Fruit fly (Drosophila melanogaster) whole organism, embryonic: Measurements from ENCODE around the gene bor.

Experiments
- ATbp ChIP-seq: fragments of 200-800 bp; sonication (Bioruptor generic); optimal IDR thresholded peaks from 2 replicates; lab custom pipeline; 2017; ENCODE audit warnings: missing biosample characterization, mild to moderate bottlenecking, missing genetic modification characterization, missing genetic modification reagents
- B-H1 ChIP-seq: fragments of 200-800 bp; sonication (Bioruptor generic); IDR thresholded peaks from 3 replicates; pipeline ENCODE4 v1.3.6; 2022; ENCODE audit warnings: missing biosample characterization, missing genetic modification characterization
- CG10462 ChIP-seq: fragments of 200-800 bp; sonication (Bioruptor generic); optimal IDR thresholded peaks from 2 replicates; lab custom pipeline; 2016; ENCODE audit warnings: missing biosample characterization, missing genetic modification characterization
- CG11504 ChIP-seq: fragments of 200-800 bp; sonication (Bioruptor generic); optimal IDR thresholded peaks from 3 replicates; lab custom pipeline; 2019; ENCODE audit warnings: missing biosample characterization, mild to moderate bottlenecking, missing genetic modification characterization, moderate library complexity
- CG11560 ChIP-seq: fragments of 200-800 bp; sonication (Bioruptor generic); IDR thresholded peaks from 3 replicates; pipeline ENCODE4 v1.3.6; 2022; ENCODE audit warnings: missing biosample characterization, missing genetic modification characterization
- CG12071 ChIP-seq: fragments of 200-800 bp; sonication (Bioruptor generic); optimal IDR thresholded peaks from 3 replicates; lab custom pipeline; 2018; ENCODE audit warnings: missing biosample characterization, mild to moderate bottlenecking, missing genetic modification characterization
- CG1233 ChIP-seq: fragments of 200-800 bp; sonication (Bioruptor generic); optimal IDR thresholded peaks from 4 replicates; lab custom pipeline; 2018; ENCODE audit warnings: missing biosample characterization, mild to moderate bottlenecking, missing genetic modification characterization
- CG12942 ChIP-seq: fragments of 200-800 bp; sonication (Bioruptor generic); optimal IDR thresholded peaks from 3 replicates; lab custom pipeline; 2016; ENCODE audit warnings: missing biosample characterization, missing genetic modification characterization
- CG13296 ChIP-seq: fragments of 200-800 bp; sonication (Bioruptor generic); optimal IDR thresholded peaks from 3 replicates; lab custom pipeline; 2018; ENCODE audit warnings: missing biosample characterization, mild to moderate bottlenecking, missing genetic modification characterization
- CG15073 ChIP-seq: fragments of 200-800 bp; sonication (Bioruptor generic); optimal IDR thresholded peaks from 2 replicates; lab custom pipeline; 2016; ENCODE audit warnings: missing biosample characterization, missing genetic modification characterization
- CG1529 ChIP-seq: fragments of 200-800 bp; sonication (Bioruptor generic); optimal IDR thresholded peaks from 3 replicates; lab custom pipeline; 2018; ENCODE audit warnings: missing biosample characterization, missing genetic modification characterization
- CG15514 ChIP-seq: fragments of 200-800 bp; sonication (Bioruptor generic); optimal IDR thresholded peaks from 3 replicates; lab custom pipeline; 2017; ENCODE audit warnings: missing biosample characterization, missing genetic modification characterization, mild to moderate bottlenecking, moderate library complexity, missing genetic modification reagents
- CG17568 ChIP-seq: fragments of 200-800 bp; sonication (Bioruptor generic); optimal IDR thresholded peaks from 2 replicates; lab custom pipeline; 2018; ENCODE audit warnings: missing biosample characterization, mild to moderate bottlenecking, missing genetic modification characterization, moderate library complexity
- CG18599 ChIP-seq: fragments of 200-800 bp; sonication (Bioruptor generic); optimal IDR thresholded peaks from 3 replicates; lab custom pipeline; 2017; ENCODE audit warnings: missing biosample characterization, missing genetic modification characterization, mild to moderate bottlenecking, moderate library complexity, missing genetic modification reagents
- CG18764 ChIP-seq: fragments of 200-800 bp; sonication (Bioruptor generic); optimal IDR thresholded peaks from 3 replicates; lab custom pipeline; 2016; ENCODE audit warnings: missing biosample characterization, missing genetic modification characterization
- CG2202 ChIP-seq: fragments of 200-800 bp; sonication (Bioruptor generic); optimal IDR thresholded peaks from 2 replicates; lab custom pipeline; 2018; ENCODE audit warnings: missing biosample characterization, mild to moderate bottlenecking, missing genetic modification characterization
- CG2875 ChIP-seq: fragments of 200-800 bp; sonication (Bioruptor generic); optimal IDR thresholded peaks from 2 replicates; lab custom pipeline; 2017; ENCODE audit warnings: missing biosample characterization, mild to moderate bottlenecking, missing genetic modification characterization, missing genetic modification reagents
- CG32532 ChIP-seq: fragments of 200-800 bp; sonication (Bioruptor generic); IDR thresholded peaks from 2 replicates; pipeline ENCODE4 v1.3.6; 2022; ENCODE audit warnings: missing biosample characterization, missing genetic modification characterization
- CG5180 ChIP-seq: fragments of 200-800 bp; sonication (Bioruptor generic); optimal IDR thresholded peaks from 3 replicates; lab custom pipeline; 2017; ENCODE audit warnings: missing biosample characterization, missing genetic modification characterization, mild to moderate bottlenecking, moderate library complexity, missing genetic modification reagents
- CG6175 ChIP-seq: fragments of 200-800 bp; sonication (Bioruptor generic); IDR thresholded peaks from 3 replicates; pipeline ENCODE4 v1.3.6; 2022; ENCODE audit warnings: missing biosample characterization, missing genetic modification characterization
- CG8478 ChIP-seq: fragments of >200 bp; optimal IDR thresholded peaks from 2 replicates; lab custom pipeline; 2018
- CHES-1-like ChIP-seq: fragments of 200-800 bp; sonication (Bioruptor generic); optimal IDR thresholded peaks from 2 replicates; lab custom pipeline; 2016; ENCODE audit warnings: missing biosample characterization, missing genetic modification characterization
- CkIIα-i1 ChIP-seq: fragments of 200-800 bp; sonication (Bioruptor generic); IDR thresholded peaks from 2 replicates; pipeline ENCODE4 v1.3.6; 2022; ENCODE audit warnings: missing biosample characterization, missing genetic modification characterization
- CoRest ChIP-seq: fragments of 200-800 bp; sonication (Bioruptor generic); optimal IDR thresholded peaks from 3 replicates; lab custom pipeline; 2018; ENCODE audit warnings: missing biosample characterization, mild to moderate bottlenecking, missing genetic modification characterization, moderate library complexity
- Gug ChIP-seq: fragments of 200-800 bp; sonication (Bioruptor generic); IDR thresholded peaks from 4 replicates; pipeline ENCODE4 v1.3.6; 2022; ENCODE audit warnings: missing biosample characterization, missing genetic modification characterization
- Jarid2 ChIP-seq: fragments of 200-800 bp; sonication (Bioruptor generic); optimal IDR thresholded peaks from 3 replicates; lab custom pipeline; 2017; ENCODE audit warnings: mild to moderate bottlenecking, missing biosample characterization, missing genetic modification reagents, missing genetic modification characterization
- Nf-YC ChIP-seq: fragments of 200-800 bp; optimal IDR thresholded peaks from 3 replicates; lab custom pipeline; 2019; ENCODE audit warnings: missing biosample characterization, mild to moderate bottlenecking, missing genetic modification characterization, moderate library complexity
- Rfx ChIP-seq: fragments of 200-800 bp; sonication (Bioruptor generic); IDR thresholded peaks from 2 replicates; pipeline ENCODE4 v1.3.6; 2022; ENCODE audit warnings: missing biosample characterization, missing genetic modification characterization
- Tbp ChIP-seq: fragments of >200 bp; optimal IDR thresholded peaks from 2 replicates; lab custom pipeline; 2018; ENCODE audit warnings: missing biosample characterization, missing genetic modification characterization
- az2 ChIP-seq: fragments of 200-800 bp; sonication (Bioruptor generic); optimal IDR thresholded peaks from 3 replicates; lab custom pipeline; 2016; ENCODE audit warnings: missing biosample characterization, missing genetic modification characterization
- bab2 ChIP-seq: fragments of 200-800 bp; sonication (Bioruptor generic); optimal IDR thresholded peaks from 2 replicates; lab custom pipeline; 2016; ENCODE audit warnings: missing biosample characterization, missing genetic modification characterization
- bbx ChIP-seq: fragments of 200-800 bp; sonication (Bioruptor generic); IDR thresholded peaks from 2 replicates; pipeline ENCODE4 v1.3.6; 2022; ENCODE audit warnings: missing biosample characterization, missing genetic modification characterization; ENCODE audit not compliant: partially characterized antibody
- btn ChIP-seq: fragments of 200-800 bp; sonication (Bioruptor generic); optimal IDR thresholded peaks from 2 replicates; lab custom pipeline; 2016; ENCODE audit warnings: missing biosample characterization, missing genetic modification characterization
- cas ChIP-seq: fragments of 200-800 bp; sonication (Bioruptor generic); IDR thresholded peaks from 2 replicates; pipeline ENCODE4 v1.3.6; 2022; ENCODE audit warnings: missing biosample characterization, missing genetic modification characterization
- chif ChIP-seq, 2 experiments: fragments of 200-800 bp; sonication (Bioruptor generic); optimal IDR thresholded peaks; 3 replicates each; lab custom pipeline; 2016; ENCODE audit warnings: missing biosample characterization in 2 of 2, missing genetic modification characterization in 2 of 2
- cwo ChIP-seq: fragments of 200-800 bp; sonication (Bioruptor generic); optimal IDR thresholded peaks from 3 replicates; lab custom pipeline; 2017; ENCODE audit warnings: missing biosample characterization, missing genetic modification characterization, mild to moderate bottlenecking, moderate library complexity, missing genetic modification reagents
- dimm ChIP-seq: fragments of 200-800 bp; sonication (Bioruptor generic); IDR thresholded peaks from 2 replicates; pipeline ENCODE4 v1.3.6; 2022; ENCODE audit warnings: missing biosample characterization, missing genetic modification characterization
- fu2 ChIP-seq: fragments of 200-800 bp; sonication (Bioruptor generic); optimal IDR thresholded peaks from 2 replicates; lab custom pipeline; 2016; ENCODE audit warnings: missing biosample characterization, missing genetic modification characterization
- gfzf ChIP-seq: fragments of 200-800 bp; sonication (Bioruptor generic); optimal IDR thresholded peaks from 2 replicates; lab custom pipeline; 2016; ENCODE audit warnings: missing biosample characterization, mild to moderate bottlenecking, missing genetic modification characterization, moderate library complexity
- lilli ChIP-seq: fragments of 200-800 bp; sonication (Bioruptor generic); optimal IDR thresholded peaks from 3 replicates; lab custom pipeline; 2016; ENCODE audit warnings: missing biosample characterization, missing genetic modification characterization
- lmd ChIP-seq: fragments of 200-800 bp; sonication (Bioruptor generic); IDR thresholded peaks from 2 replicates; pipeline ENCODE4 v1.3.6; 2022; ENCODE audit warnings: missing biosample characterization, missing genetic modification characterization
- mam ChIP-seq: fragments of 200-800 bp; sonication (Bioruptor generic); optimal IDR thresholded peaks from 3 replicates; lab custom pipeline; 2016; ENCODE audit warnings: missing biosample characterization, missing genetic modification characterization
- mirr ChIP-seq: fragments of 200-800 bp; sonication (Bioruptor generic); optimal IDR thresholded peaks from 3 replicates; lab custom pipeline; 2018; ENCODE audit warnings: missing biosample characterization, mild to moderate bottlenecking, missing genetic modification characterization
- pnt ChIP-seq: fragments of 200-800 bp; sonication (Bioruptor generic); optimal IDR thresholded peaks from 3 replicates; lab custom pipeline; 2016; ENCODE audit warnings: missing biosample characterization, missing genetic modification characterization
- prd ChIP-seq, 3 experiments: fragments of >200 bp in 2 of 3; fragments of 200-800 bp in 1 of 3; sonication (Bioruptor generic) in 1 of 3; optimal IDR thresholded peaks in 2 of 3; IDR thresholded peaks in 1 of 3; 2 replicates in 2 of 3; 3 replicates in 1 of 3; pipeline versions ENCODE4 v1.3.6 to Lab custom; 2017 to 2022; ENCODE audit warnings: missing biosample characterization in 1 of 3, missing genetic modification characterization in 1 of 3
- shn ChIP-seq: fragments of 200-800 bp; sonication (Bioruptor generic); optimal IDR thresholded peaks from 3 replicates; lab custom pipeline; 2016; ENCODE audit warnings: missing biosample characterization, missing genetic modification characterization
- sim ChIP-seq: fragments of 200-800 bp; sonication (Bioruptor generic); IDR thresholded peaks from 2 replicates; pipeline ENCODE4 v1.3.6; 2022; ENCODE audit warnings: missing biosample characterization, missing genetic modification characterization
- slbo ChIP-seq: fragments of 200-800 bp; sonication (Bioruptor generic); IDR thresholded peaks from 2 replicates; pipeline ENCODE4 v1.3.6; 2022; ENCODE audit warnings: missing biosample characterization, missing genetic modification characterization
- sqz ChIP-seq: fragments of 200-800 bp; sonication (Bioruptor generic); optimal IDR thresholded peaks from 3 replicates; lab custom pipeline; 2018; ENCODE audit warnings: missing biosample characterization, mild to moderate bottlenecking, missing genetic modification characterization
- tio ChIP-seq: fragments of 200-800 bp; sonication (Bioruptor generic); optimal IDR thresholded peaks from 2 replicates; lab custom pipeline; 2017; ENCODE audit warnings: missing biosample characterization, missing genetic modification characterization, inconsistent platforms
- ttk ChIP-seq: fragments of 200-800 bp; sonication (Bioruptor generic); IDR thresholded peaks from 2 replicates; pipeline ENCODE4 v2.1.2; 2022; ENCODE audit warnings: missing biosample characterization, missing genetic modification characterization

bor gene

dm6 chr3R:16230080-16230670, 33.7 kb downstream of the bor start (continued):
- TF ChIP-seq bab2 (GFP tag; lab: Kevin White, UChicago) (no peak), ttk (GFP tag; lab: Robert Waterston, UW) (no peak), Rfx (GFP tag; lab: Robert Waterston, UW) (no peak), CG15073 (GFP tag; lab: Kevin White, UChicago) (no peak), CG12942 (GFP tag; lab: Kevin White, UChicago) (no peak), dimm (GFP tag; lab: Robert Waterston, UW) (no peak), cwo (GFP tag; lab: Kevin White, UChicago) (peak; percentile 86), CG6175 (no peak), CG8478 (lab: Kevin White, UChicago) (no peak), sqz (GFP tag; lab: Kevin White, UChicago) (peak; percentile 46), prd (optimal IDR thresholded peaks at IDR 0.05; lab: Kevin White, UChicago) (no peak), prd (GFP tag; IDR thresholded peaks at IDR 0.05; lab: Robert Waterston, UW) (no peak), CG11504 (tag; lab: Kevin White, UChicago) (no peak), CG18764 (GFP tag; lab: Kevin White, UChicago) (no peak), slbo (GFP tag; lab: Robert Waterston, UW) (no peak), tio (GFP tag; lab: Kevin White, UChicago) (no peak), CG13296 (GFP tag; lab: Kevin White, UChicago) (peak; percentile 37), CG1233 (peak; percentile 6), chif (GFP tag; optimal IDR thresholded peaks at IDR 0.05; lab: Kevin White, UChicago) (no peak), B-H1 (GFP tag; lab: Robert Waterston, UW) (no peak), CG32532 (GFP tag; lab: Robert Waterston, UW) (no peak), pnt (GFP tag; lab: Kevin White, UChicago) (no peak), fu2 (no peak), bbx (no peak), sim (no peak), CG11560 (tag; lab: Robert Waterston, UW) (no peak), cas (no peak), CG10462 (GFP tag; lab: Kevin White, UChicago) (no peak), az2 (no peak), CG17568 (GFP tag; lab: Kevin White, UChicago) (no peak), ATbp (GFP tag; lab: Kevin White, UChicago) (no peak), Jarid2 (GFP tag; lab: Kevin White, UChicago) (no peak), btn (GFP tag; lab: Kevin White, UChicago) (no peak), CHES-1-like (GFP tag; lab: Kevin White, UChicago) (no peak), Tbp (GFP tag; lab: Kevin White, UChicago) (no peak), CG12071 (GFP tag; lab: Kevin White, UChicago) (no peak), CG2202 (tag; lab: Kevin White, UChicago) (no peak), shn (GFP tag; lab: Kevin White, UChicago) (no peak), CkIIα-i1 (no peak), CG2875 (GFP tag; lab: Kevin White, UChicago) (no peak), CG18599 (GFP tag; lab: Kevin White, UChicago) (peak; percentile 1), Nf-YC (no peak), mam (GFP tag; lab: Kevin White, UChicago) (no peak), CG1529 (no peak), CG5180 (no peak), Gug (no peak), CG15514 (GFP tag; lab: Kevin White, UChicago) (no peak), lilli (peak; percentile 2), mirr (GFP tag; lab: Kevin White, UChicago) (peak; percentile 57), gfzf (GFP tag; lab: Kevin White, UChicago) (no peak), CoRest (tag; lab: Kevin White, UChicago) (no peak), lmd (GFP tag; lab: Robert Waterston, UW) (no peak)
